Fruit fly (Drosophila melanogaster) whole organism, embryonic: ENCODE data around the gene heix.
A peak's percentile ranks its signal among the peaks of the same experiment; 100 is the strongest.

ENCODE experiments used
- B-H2 ChIP-seq: fragments of 200-800 bp; sonication (Bioruptor generic); optimal IDR thresholded peaks from 2 replicates; lab custom pipeline; 2018; ENCODE audit warnings: missing biosample characterization, mild to moderate bottlenecking, missing genetic modification characterization
- CG11093 ChIP-seq: fragments of 200-800 bp; sonication (Bioruptor generic); IDR thresholded peaks from 3 replicates; pipeline ENCODE4 v1.3.6; 2022; ENCODE audit warnings: missing biosample characterization, missing genetic modification characterization
- CG12236 ChIP-seq: fragments of 200-800 bp; sonication (Bioruptor generic); optimal IDR thresholded peaks from 2 replicates; lab custom pipeline; 2016; ENCODE audit warnings: missing biosample characterization, missing genetic modification characterization
- CG12769 ChIP-seq: fragments of 200-800 bp; sonication (Bioruptor generic); optimal IDR thresholded peaks from 2 replicates; lab custom pipeline; 2019; ENCODE audit warnings: missing biosample characterization, mild to moderate bottlenecking, missing genetic modification characterization, moderate library complexity
- CG13424 ChIP-seq: fragments of 200-800 bp; sonication (Bioruptor generic); optimal IDR thresholded peaks from 2 replicates; lab custom pipeline; 2019; ENCODE audit warnings: missing biosample characterization, mild to moderate bottlenecking, missing genetic modification characterization, moderate library complexity
- CG14965 ChIP-seq: fragments of 200-800 bp; sonication (Bioruptor generic); optimal IDR thresholded peaks from 2 replicates; lab custom pipeline; 2016; ENCODE audit warnings: missing biosample characterization, missing genetic modification characterization, borderline replicate concordance
- CG1603 ChIP-seq: fragments of 200-800 bp; sonication (Bioruptor generic); optimal IDR thresholded peaks from 2 replicates; lab custom pipeline; 2019; ENCODE audit warnings: missing biosample characterization, mild to moderate bottlenecking, missing genetic modification characterization, moderate library complexity
- CG17912 ChIP-seq: fragments of 200-800 bp; sonication (Bioruptor generic); optimal IDR thresholded peaks from 2 replicates; lab custom pipeline; 2018; ENCODE audit warnings: missing biosample characterization, mild to moderate bottlenecking, missing genetic modification characterization
- CG34376 ChIP-seq: fragments of 200-800 bp; sonication (Bioruptor generic); optimal IDR thresholded peaks from 2 replicates; lab custom pipeline; 2018; ENCODE audit warnings: missing biosample characterization, mild to moderate bottlenecking, missing genetic modification characterization
- CG6689 ChIP-seq: fragments of 200-800 bp; sonication (Bioruptor generic); IDR thresholded peaks from 2 replicates; pipeline ENCODE4 v1.3.6; 2022; ENCODE audit warnings: missing biosample characterization, missing genetic modification characterization
- CG7556 ChIP-seq: fragments of 200-800 bp; sonication (Bioruptor generic); optimal IDR thresholded peaks from 2 replicates; lab custom pipeline; 2017; ENCODE audit warnings: missing biosample characterization, mild to moderate bottlenecking, missing genetic modification characterization
- CG7786 ChIP-seq: fragments of 200-800 bp; sonication (Bioruptor generic); optimal IDR thresholded peaks from 2 replicates; lab custom pipeline; 2016; ENCODE audit warnings: missing biosample characterization, missing genetic modification characterization
- Chrac-16 ChIP-seq: fragments of 200-800 bp; sonication (Bioruptor generic); optimal IDR thresholded peaks from 3 replicates; lab custom pipeline; 2016; ENCODE audit warnings: missing biosample characterization, missing genetic modification characterization
- Dll ChIP-seq: fragments of 200-800 bp; sonication (Bioruptor generic); IDR thresholded peaks from 4 replicates; pipeline ENCODE4 v1.3.6; 2022; ENCODE audit warnings: missing biosample characterization, missing genetic modification characterization; ENCODE audit not compliant: partially characterized antibody
- Doc2 ChIP-seq: fragments of 200-800 bp; sonication (Bioruptor generic); IDR thresholded peaks from 2 replicates; pipeline ENCODE4 v1.3.6; 2022; ENCODE audit warnings: missing biosample characterization, missing genetic modification characterization
- Drgx ChIP-seq: fragments of 200-800 bp; sonication (Bioruptor generic); IDR thresholded peaks from 2 replicates; pipeline ENCODE4 v1.3.6; 2022; ENCODE audit warnings: missing biosample characterization, missing genetic modification characterization
- Fer3 ChIP-seq: fragments of 200-800 bp; sonication (Bioruptor generic); optimal IDR thresholded peaks from 2 replicates; lab custom pipeline; 2018; ENCODE audit warnings: missing biosample characterization, mild to moderate bottlenecking, missing genetic modification characterization, moderate library complexity
- Hand ChIP-seq: fragments of 200-800 bp; sonication (Bioruptor generic); optimal IDR thresholded peaks from 2 replicates; lab custom pipeline; 2017; ENCODE audit warnings: mild to moderate bottlenecking, missing biosample characterization, missing genetic modification reagents, missing genetic modification characterization
- Hey ChIP-seq: fragments of 200-800 bp; sonication (Bioruptor generic); optimal IDR thresholded peaks from 3 replicates; lab custom pipeline; 2018; ENCODE audit warnings: missing biosample characterization, mild to moderate bottlenecking, missing genetic modification characterization
- Hr3 ChIP-seq: fragments of 200-800 bp; sonication (Bioruptor generic); optimal IDR thresholded peaks from 3 replicates; lab custom pipeline; 2016; ENCODE audit warnings: missing biosample characterization, missing genetic modification characterization
- Lim3 ChIP-seq: fragments of 200-800 bp; sonication (Bioruptor generic); IDR thresholded peaks from 2 replicates; pipeline ENCODE4 v1.3.6; 2022; ENCODE audit warnings: missing biosample characterization, missing genetic modification characterization
- Lpt ChIP-seq: fragments of >200 bp; optimal IDR thresholded peaks from 2 replicates; lab custom pipeline; 2018; ENCODE audit warnings: missing biosample characterization, missing genetic modification characterization
- NC2β ChIP-seq: fragments of 200-800 bp; sonication (Bioruptor generic); optimal IDR thresholded peaks from 2 replicates; lab custom pipeline; 2016; ENCODE audit warnings: missing biosample characterization, missing genetic modification characterization
- Side ChIP-seq: fragments of 200-800 bp; sonication (Bioruptor generic); optimal IDR thresholded peaks from 2 replicates; lab custom pipeline; 2016; ENCODE audit warnings: missing biosample characterization, missing genetic modification characterization
- ato ChIP-seq: fragments of 200-800 bp; sonication (Bioruptor generic); IDR thresholded peaks from 2 replicates; pipeline ENCODE4 v1.3.6; 2022; ENCODE audit warnings: missing biosample characterization, missing genetic modification characterization; ENCODE audit not compliant: partially characterized antibody
- bab2 ChIP-seq: fragments of 200-800 bp; sonication (Bioruptor generic); optimal IDR thresholded peaks from 2 replicates; lab custom pipeline; 2016; ENCODE audit warnings: missing biosample characterization, missing genetic modification characterization
- chinmo ChIP-seq: fragments of 200-800 bp; sonication (Bioruptor generic); IDR thresholded peaks from 4 replicates; pipeline ENCODE4 v1.3.6; 2022; ENCODE audit warnings: missing biosample characterization, missing genetic modification characterization; ENCODE audit not compliant: partially characterized antibody
- chm ChIP-seq: fragments of 200-800 bp; sonication (Bioruptor generic); IDR thresholded peaks from 2 replicates; pipeline ENCODE4 v1.3.6; 2022; ENCODE audit warnings: missing biosample characterization, missing genetic modification characterization
- ci ChIP-seq: fragments of 200-800 bp; sonication (Bioruptor generic); IDR thresholded peaks from 3 replicates; pipeline ENCODE4 v1.3.6; 2022; ENCODE audit warnings: missing biosample characterization, missing genetic modification characterization
- dati ChIP-seq: fragments of 200-800 bp; sonication (Bioruptor generic); IDR thresholded peaks from 2 replicates; pipeline ENCODE4 v1.3.6; 2022; ENCODE audit warnings: missing biosample characterization, missing genetic modification characterization
- dmrt11E ChIP-seq: fragments of 200-800 bp; sonication (Bioruptor generic); optimal IDR thresholded peaks from 3 replicates; lab custom pipeline; 2018; ENCODE audit warnings: missing biosample characterization, mild to moderate bottlenecking, missing genetic modification characterization, moderate library complexity
- en ChIP-seq: fragments of 200-800 bp; sonication (Bioruptor generic); optimal IDR thresholded peaks from 2 replicates; lab custom pipeline; 2016; ENCODE audit warnings: missing biosample characterization, missing genetic modification characterization
- exex ChIP-seq: fragments of 200-800 bp; sonication (Bioruptor generic); optimal IDR thresholded peaks from 4 replicates; lab custom pipeline; 2018; ENCODE audit warnings: missing biosample characterization, mild to moderate bottlenecking, missing genetic modification characterization, moderate library complexity
- fd64A ChIP-seq: fragments of 200-800 bp; sonication (Bioruptor generic); optimal IDR thresholded peaks from 3 replicates; lab custom pipeline; 2018; ENCODE audit warnings: missing biosample characterization, mild to moderate bottlenecking, missing genetic modification characterization
- fd96Cb ChIP-seq: fragments of 200-800 bp; sonication (Bioruptor generic); optimal IDR thresholded peaks from 2 replicates; lab custom pipeline; 2018; ENCODE audit warnings: missing biosample characterization, mild to moderate bottlenecking, missing genetic modification characterization, moderate library complexity
- fru ChIP-seq: fragments of >200 bp; optimal IDR thresholded peaks from 2 replicates; lab custom pipeline; 2017
- fu2 ChIP-seq: fragments of 200-800 bp; sonication (Bioruptor generic); optimal IDR thresholded peaks from 2 replicates; lab custom pipeline; 2016; ENCODE audit warnings: missing biosample characterization, missing genetic modification characterization
- gce ChIP-seq: fragments of 200-800 bp; sonication (Bioruptor generic); IDR thresholded peaks from 3 replicates; pipeline ENCODE4 v1.3.6; 2022; ENCODE audit warnings: missing biosample characterization, missing genetic modification characterization
- gcm ChIP-seq: fragments of 200-800 bp; sonication (Bioruptor generic); optimal IDR thresholded peaks from 2 replicates; lab custom pipeline; 2019; ENCODE audit warnings: missing biosample characterization, mild to moderate bottlenecking, missing genetic modification characterization, moderate library complexity
- gcm2 ChIP-seq: fragments of 200-800 bp; sonication (Bioruptor generic); optimal IDR thresholded peaks from 2 replicates; lab custom pipeline; 2016; ENCODE audit warnings: missing biosample characterization, missing genetic modification characterization
- h ChIP-seq: fragments of >200 bp; optimal IDR thresholded peaks from 2 replicates; lab custom pipeline; 2017
- jing ChIP-seq: fragments of 200-800 bp; sonication (Bioruptor generic); optimal IDR thresholded peaks from 2 replicates; lab custom pipeline; 2018; ENCODE audit warnings: missing biosample characterization, mild to moderate bottlenecking, missing genetic modification characterization
- ken ChIP-seq: fragments of 200-800 bp; sonication (Bioruptor generic); IDR thresholded peaks from 3 replicates; pipeline ENCODE4 v1.3.6; 2022; ENCODE audit warnings: missing biosample characterization, missing genetic modification characterization
- kni ChIP-seq: fragments of 200-800 bp; sonication (Bioruptor generic); optimal IDR thresholded peaks from 3 replicates; lab custom pipeline; 2017; ENCODE audit warnings: mild to moderate bottlenecking, missing biosample characterization, missing genetic modification reagents, missing genetic modification characterization
- lbe ChIP-seq: fragments of 200-800 bp; sonication (Bioruptor generic); optimal IDR thresholded peaks from 2 replicates; lab custom pipeline; 2016; ENCODE audit warnings: missing biosample characterization, mild to moderate bottlenecking, missing genetic modification characterization
- lmd ChIP-seq: fragments of 200-800 bp; sonication (Bioruptor generic); IDR thresholded peaks from 2 replicates; pipeline ENCODE4 v1.3.6; 2022; ENCODE audit warnings: missing biosample characterization, missing genetic modification characterization
- mam ChIP-seq: fragments of 200-800 bp; sonication (Bioruptor generic); optimal IDR thresholded peaks from 3 replicates; lab custom pipeline; 2016; ENCODE audit warnings: missing biosample characterization, missing genetic modification characterization
- nerfin-2 ChIP-seq: fragments of 200-800 bp; sonication (Bioruptor generic); IDR thresholded peaks from 2 replicates; pipeline ENCODE4 v1.3.6; 2022; ENCODE audit warnings: missing biosample characterization, missing genetic modification characterization; ENCODE audit not compliant: partially characterized antibody
- pita ChIP-seq: fragments of 200-800 bp; sonication (Bioruptor generic); optimal IDR thresholded peaks from 2 replicates; lab custom pipeline; 2017; ENCODE audit warnings: missing biosample characterization, mild to moderate bottlenecking, missing genetic modification characterization
- psq ChIP-seq: fragments of 200-800 bp; sonication (Bioruptor generic); optimal IDR thresholded peaks from 2 replicates; lab custom pipeline; 2017; ENCODE audit warnings: missing biosample characterization, missing genetic modification characterization
- sqz ChIP-seq: fragments of 200-800 bp; sonication (Bioruptor generic); optimal IDR thresholded peaks from 3 replicates; lab custom pipeline; 2018; ENCODE audit warnings: missing biosample characterization, mild to moderate bottlenecking, missing genetic modification characterization
- yki ChIP-seq: fragments of >200 bp; optimal IDR thresholded peaks from 3 replicates; lab custom pipeline; 2018

Gene heix

dm6 chr2L:16286360-16287005 is 13.2 kb downstream of the heix start (continued):
- TF ChIP-seq dati (GFP tag; lab: Robert Waterston, UW) (no peak), h (lab: Kevin White, UChicago) (no peak), CG7556 (GFP tag; lab: Kevin White, UChicago) (peak; percentile 81), en (peak; percentile 62), dmrt11E (tag; lab: Kevin White, UChicago) (peak; percentile 81), gcm (peak; percentile 78), fu2 (GFP tag; lab: Kevin White, UChicago) (peak; percentile 79), exex (tag; lab: Kevin White, UChicago) (peak; percentile 44), gcm2 (GFP tag; lab: Kevin White, UChicago) (peak; percentile 63), gce (no peak), Fer3 (peak; percentile 87), Hand (GFP tag; lab: Kevin White, UChicago) (peak; percentile 63), pita (no peak), Drgx (GFP tag; lab: Robert Waterston, UW) (no peak), CG6689 (GFP tag; lab: Robert Waterston, UW) (no peak), Dll (GFP tag; lab: Robert Waterston, UW) (no peak), Lpt (no peak), Hey (tag; lab: Kevin White, UChicago) (peak; percentile 18), B-H2 (peak; percentile 64), CG7786 (GFP tag; lab: Kevin White, UChicago) (peak; percentile 81), nerfin-2 (no peak), Hr3 (GFP tag; lab: Kevin White, UChicago) (peak; percentile 79), fru (lab: Kevin White, UChicago) (no peak), ken (GFP tag; lab: Robert Waterston, UW) (no peak), Side (GFP tag; lab: Kevin White, UChicago) (peak; percentile 72), Lim3 (GFP tag; lab: Robert Waterston, UW) (no peak), ato (GFP tag; lab: Robert Waterston, UW) (no peak), sqz (GFP tag; lab: Kevin White, UChicago) (peak; percentile 78), bab2 (GFP tag; lab: Kevin White, UChicago) (peak; percentile 84), fd96Cb (tag; lab: Kevin White, UChicago) (peak; percentile 83), mam (GFP tag; lab: Kevin White, UChicago) (peak; percentile 83), lmd (GFP tag; lab: Robert Waterston, UW) (no peak), yki (lab: Kevin White, UChicago) (no peak), Chrac-16 (peak; percentile 82), chm (GFP tag; lab: Robert Waterston, UW) (no peak), CG34376 (no peak), CG13424 (tag; lab: Kevin White, UChicago) (peak; percentile 82), kni (peak; percentile 93), psq (GFP tag; lab: Kevin White, UChicago) (peak; percentile 77), CG12236 (peak; percentile 15), ci (no peak), chinmo (GFP tag; lab: Robert Waterston, UW) (no peak), fd64A (GFP tag; lab: Kevin White, UChicago) (peak; percentile 55), NC2β (GFP tag; lab: Kevin White, UChicago) (peak; percentile 40), CG1603 (peak; percentile 61), CG17912 (GFP tag; lab: Kevin White, UChicago) (peak; percentile 40), CG11093 (peak; percentile 66; the same call in 2 of the 3 replicates), lbe (no peak), jing (peak; percentile 38), Doc2 (GFP tag; lab: Robert Waterston, UW) (no peak), CG14965 (no peak), CG12769 (tag; lab: Kevin White, UChicago) (peak; percentile 73)
